Worm (Caenorhabditis elegans) whole organism, L3 larva: Measurements from ENCODE around the gene nac-3.

Experiments used
- lin-15B ChIP-seq: fragments of 150-350 bp; optimal IDR thresholded peaks from 2 replicates; lab custom pipeline; 2014; ENCODE audit warnings: missing biosample characterization, missing genetic modification characterization
- nhr-23 ChIP-seq: fragments of 150-350 bp; optimal IDR thresholded peaks from 2 replicates; lab custom pipeline; 2014; ENCODE audit warnings: missing biosample characterization, missing genetic modification reagents, missing genetic modification characterization
- pha-4 ChIP-seq: fragments of 150-350 bp; optimal IDR thresholded peaks from 2 replicates; lab custom pipeline; 2014; ENCODE audit warnings: missing biosample characterization, missing genetic modification reagents, missing genetic modification characterization

- TF ChIP-seq lin-15B (tag; lab: Kevin White, UChicago) (no peak), nhr-23 (tag; lab: Kevin White, UChicago) (no peak), pha-4 (tag; lab: Kevin White, UChicago) (peak; percentile 36)
These were observed 18.1 kb upstream of the nac-3 start for ce11 chrIII:10134517-10134916.
